Fruit fly (Drosophila melanogaster) whole organism, prepupa: Measurements from ENCODE around the gene Sec15.

Source experiments
- CG1621 ChIP-seq: fragments of 200-800 bp; sonication (Bioruptor generic); optimal IDR thresholded peaks from 3 replicates; lab custom pipeline; 2018; ENCODE audit warnings: missing biosample characterization, mild to moderate bottlenecking, missing genetic modification characterization
- CG8632 ChIP-seq: fragments of 200-800 bp; sonication (Bioruptor generic); optimal IDR thresholded peaks from 3 replicates; lab custom pipeline; 2016; ENCODE audit warnings: missing biosample characterization, missing genetic modification characterization
- CG9139 ChIP-seq: fragments of 200-800 bp; sonication (Bioruptor generic); optimal IDR thresholded peaks from 3 replicates; lab custom pipeline; 2017; ENCODE audit warnings: missing biosample characterization, mild to moderate bottlenecking, missing genetic modification characterization
- Hr39 ChIP-seq: fragments of 200-800 bp; sonication (Bioruptor generic); optimal IDR thresholded peaks from 2 replicates; lab custom pipeline; 2016; ENCODE audit warnings: missing biosample characterization, missing genetic modification characterization
- Hr4 ChIP-seq: fragments of 200-800 bp; sonication (Bioruptor generic); optimal IDR thresholded peaks from 3 replicates; lab custom pipeline; 2016; ENCODE audit warnings: missing biosample characterization, missing genetic modification characterization
- eg ChIP-seq: fragments of 200-800 bp; sonication (Bioruptor generic); IDR thresholded peaks from 3 replicates; pipeline ENCODE4 v1.3.6; 2022; ENCODE audit warnings: missing biosample characterization, missing genetic modification characterization
- spab ChIP-seq: fragments of 200-800 bp; sonication (Bioruptor generic); optimal IDR thresholded peaks from 2 replicates; lab custom pipeline; 2017; ENCODE audit warnings: missing biosample characterization, mild to moderate bottlenecking, missing genetic modification characterization, missing genetic modification reagents

DNA sequence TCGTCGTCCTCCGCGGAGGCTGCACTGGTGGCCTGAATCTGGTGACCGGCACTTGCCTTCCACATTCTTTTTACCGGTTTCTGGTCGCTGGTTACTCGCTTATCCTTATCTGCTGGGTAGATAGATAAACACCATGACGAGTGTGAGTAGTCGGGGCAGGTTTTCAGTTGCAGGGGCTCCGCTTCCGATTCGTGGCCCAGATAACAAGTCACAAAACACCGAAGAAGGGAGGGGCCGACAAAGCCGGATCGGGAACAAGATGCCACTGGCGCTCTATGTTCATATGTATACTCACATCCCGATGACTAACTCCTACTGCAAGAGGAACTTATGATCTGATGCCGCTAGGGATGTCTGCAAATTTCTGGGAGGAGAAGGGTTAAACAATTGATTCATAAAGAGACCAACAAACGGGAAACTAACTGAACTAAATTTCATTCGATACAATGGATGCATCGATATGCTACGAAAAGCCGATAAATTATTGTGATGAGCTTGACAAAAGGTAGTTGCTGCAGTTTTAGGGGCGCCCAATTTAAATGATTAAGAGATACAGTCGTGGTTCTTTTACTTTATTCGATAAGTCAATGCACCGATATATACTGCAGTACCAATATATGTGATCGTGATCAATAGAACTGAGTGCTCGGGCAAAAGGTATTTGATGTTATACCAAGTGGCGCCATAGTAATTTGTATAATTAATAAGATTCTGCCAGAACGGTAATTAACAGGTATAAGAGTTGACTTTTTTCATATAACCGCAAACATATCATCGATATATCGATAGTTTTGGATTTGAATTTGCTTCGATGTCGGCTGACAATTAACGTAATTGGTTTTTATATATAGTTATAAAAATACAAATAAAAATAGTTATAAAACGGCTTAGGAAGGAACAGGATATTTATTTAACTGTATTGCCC, 43.5 kb downstream of the Sec15 start, which contains the start of gene Cortactin:
- TF ChIP-seq CG1621 (no peak), spab (GFP tag; lab: Kevin White, UChicago) (no peak), Hr39 (no peak), eg (GFP tag; lab: Robert Waterston, UW) (no peak), CG9139 (GFP tag; lab: Kevin White, UChicago) (no peak), CG8632 (GFP tag; lab: Kevin White, UChicago) (no peak), Hr4 (GFP tag; lab: Kevin White, UChicago) (no peak)
